Comparison of ENCODE assay signal across 1 fruit fly cellular context in genomic region chr3R:29847126-29847525, dm6.
TF ChIP-seq lines count a peak whose summit lies in the region.

No protein-coding gene starts in this region.

TF ChIP-seq in whole organism, embryonic, 481 proteins besides CTCF, POLR2A, EP300 and RAD21 (continued from another document):
- TF ChIP-seq CG6254 (GFP tag; optimal IDR thresholded peaks at IDR 0.05; lab: Kevin White, UChicago) (no peak), CG15011 (GFP tag; optimal IDR thresholded peaks at IDR 0.05; lab: Kevin White, UChicago) (no peak), wor (GFP tag; IDR thresholded peaks at IDR 0.05; lab: Robert Waterston, UW) (no peak), CG31441 (GFP tag; IDR thresholded peaks at IDR 0.05; lab: Robert Waterston, UW) (no peak), chif (GFP tag; optimal IDR thresholded peaks at IDR 0.05; lab: Kevin White, UChicago) (peak in 1 of 2 experiments; percentile 28), kah (GFP tag; optimal IDR thresholded peaks at IDR 0.05; lab: Kevin White, UChicago) (no peak), CG1792 (GFP tag; optimal IDR thresholded peaks at IDR 0.05; lab: Kevin White, UChicago) (no peak), Lhr (GFP tag; optimal IDR thresholded peaks at IDR 0.05; lab: Kevin White, UChicago) (no peak), dan (GFP tag; IDR thresholded peaks at IDR 0.05; lab: Robert Waterston, UW) (no peak), sob (GFP tag; IDR thresholded peaks at IDR 0.05; lab: Robert Waterston, UW) (no peak), CG6175 (GFP tag; IDR thresholded peaks at IDR 0.05; lab: Robert Waterston, UW) (no peak), fru (optimal IDR thresholded peaks at IDR 0.05; lab: Kevin White, UChicago) (no peak), sna (GFP tag; IDR thresholded peaks at IDR 0.05; lab: Robert Waterston, UW; ENCODE audit: partially characterized antibody) (no peak), CG11504 (tag; optimal IDR thresholded peaks at IDR 0.05; lab: Kevin White, UChicago) (no peak), row (GFP tag; IDR thresholded peaks at IDR 0.05; lab: Robert Waterston, UW) (0 out of 3 replicates have a peak, but pooled peaks have one; percentile 29), z (GFP tag; IDR thresholded peaks at IDR 0.05; lab: Robert Waterston, UW) (no peak), CHES-1-like (GFP tag; optimal IDR thresholded peaks at IDR 0.05; lab: Kevin White, UChicago) (no peak), grn (GFP tag; optimal IDR thresholded peaks at IDR 0.05; lab: Kevin White, UChicago) (no peak), en (GFP tag; optimal IDR thresholded peaks at IDR 0.05; lab: Kevin White, UChicago) (no peak), CG14014 (GFP tag; IDR thresholded peaks at IDR 0.05; lab: Robert Waterston, UW) (no peak), phol (tag; optimal IDR thresholded peaks at IDR 0.05; lab: Kevin White, UChicago) (no peak), CG2120 (GFP tag; optimal IDR thresholded peaks at IDR 0.05; lab: Kevin White, UChicago) (no peak), br (optimal IDR thresholded peaks at IDR 0.05; lab: Kevin White, UChicago) (no peak), CG7839 (tag; optimal IDR thresholded peaks at IDR 0.05; lab: Kevin White, UChicago) (no peak), CG10462 (GFP tag; optimal IDR thresholded peaks at IDR 0.05; lab: Kevin White, UChicago) (no peak), tgo (GFP tag; IDR thresholded peaks at IDR 0.05; lab: Robert Waterston, UW) (no peak), hkb (optimal IDR thresholded peaks at IDR 0.05; lab: Kevin White, UChicago) (no peak), hkb (GFP tag; IDR thresholded peaks at IDR 0.05; lab: Robert Waterston, UW) (0 out of 2 replicates have a peak, but pooled peaks have one; percentile 18), Med (GFP tag; lab: Kevin White, UChicago) (peak; percentile 74), CG15601 (tag; optimal IDR thresholded peaks at IDR 0.05; lab: Kevin White, UChicago) (no peak), CG9609 (GFP tag; optimal IDR thresholded peaks at IDR 0.05; lab: Kevin White, UChicago) (no peak), gsb-n (tag; optimal IDR thresholded peaks at IDR 0.05; lab: Kevin White, UChicago) (no peak), CG2875 (GFP tag; optimal IDR thresholded peaks at IDR 0.05; lab: Kevin White, UChicago) (no peak), Pdp1 (GFP tag; optimal IDR thresholded peaks at IDR 0.05; lab: Kevin White, UChicago) (no peak), Rfx (GFP tag; IDR thresholded peaks at IDR 0.05; lab: Robert Waterston, UW) (no peak), Sry-δ (GFP tag; optimal IDR thresholded peaks at IDR 0.05; lab: Kevin White, UChicago) (no peak), Rx (GFP tag; IDR thresholded peaks at IDR 0.05; lab: Robert Waterston, UW) (peak; percentile 26; the same call in 1 of the 2 replicates), onecut (GFP tag; IDR thresholded peaks at IDR 0.05; lab: Robert Waterston, UW) (no peak), Hey (tag; optimal IDR thresholded peaks at IDR 0.05; lab: Kevin White, UChicago) (no peak), CG3847 (GFP tag; IDR thresholded peaks at IDR 0.05; lab: Robert Waterston, UW) (no peak), Blimp-1 (GFP tag; optimal IDR thresholded peaks at IDR 0.05; lab: Kevin White, UChicago) (no peak), knrl (GFP tag; IDR thresholded peaks at IDR 0.05; lab: Robert Waterston, UW; ENCODE audit: partially characterized antibody) (no peak), pb (GFP tag; optimal IDR thresholded peaks at IDR 0.05; lab: Kevin White, UChicago) (no peak), Ets65A (GFP tag; lab: Kevin White, UChicago) (no peak), dati (GFP tag; IDR thresholded peaks at IDR 0.05; lab: Robert Waterston, UW) (0 out of 2 replicates have a peak, but pooled peaks have one; percentile 18), bigmax (GFP tag; optimal IDR thresholded peaks at IDR 0.05; lab: Kevin White, UChicago) (no peak), ato (GFP tag; IDR thresholded peaks at IDR 0.05; lab: Robert Waterston, UW; ENCODE audit: partially characterized antibody) (no peak), hb (GFP tag; IDR thresholded peaks at IDR 0.05; lab: Robert Waterston, UW; ENCODE audit: partially characterized antibody) (no peak), tio (GFP tag; optimal IDR thresholded peaks at IDR 0.05; lab: Kevin White, UChicago) (no peak), CG13123 (GFP tag; optimal IDR thresholded peaks at IDR 0.05; lab: Kevin White, UChicago) (no peak), Ptx1 (GFP tag; IDR thresholded peaks at IDR 0.05; lab: Robert Waterston, UW) (peak; percentile 41), Drgx (GFP tag; IDR thresholded peaks at IDR 0.05; lab: Robert Waterston, UW) (peak; percentile 88), gce (GFP tag; IDR thresholded peaks at IDR 0.05; lab: Robert Waterston, UW) (peak; percentile 54; the same call in 1 of the 3 replicates), CG17361 (GFP tag; IDR thresholded peaks at IDR 0.05; lab: Robert Waterston, UW) (no peak), hth (optimal IDR thresholded peaks at IDR 0.05; lab: Kevin White, UChicago) (no peak), CG6765 (GFP tag; optimal IDR thresholded peaks at IDR 0.05; lab: Kevin White, UChicago) (no peak), CG4328 (GFP tag; optimal IDR thresholded peaks at IDR 0.05; lab: Kevin White, UChicago) (no peak), CG12071 (GFP tag; optimal IDR thresholded peaks at IDR 0.05; lab: Kevin White, UChicago) (no peak), CG2129 (GFP tag; IDR thresholded peaks at IDR 0.05; lab: Robert Waterston, UW; ENCODE audit: partially characterized antibody) (no peak), Bdp1 (GFP tag; optimal IDR thresholded peaks at IDR 0.05; lab: Kevin White, UChicago) (no peak), danr (GFP tag; IDR thresholded peaks at IDR 0.05; lab: Robert Waterston, UW) (no peak), CG4282 (GFP tag; optimal IDR thresholded peaks at IDR 0.05; lab: Kevin White, UChicago) (no peak), CG10147 (GFP tag; optimal IDR thresholded peaks at IDR 0.05; lab: Kevin White, UChicago) (no peak), Neu2 (GFP tag; optimal IDR thresholded peaks at IDR 0.05; lab: Kevin White, UChicago; ENCODE audit: borderline replicate concordance) (no peak), Optix (GFP tag; IDR thresholded peaks at IDR 0.05; lab: Robert Waterston, UW) (no peak; the same call in 2 of the 3 replicates), sc (optimal IDR thresholded peaks at IDR 0.05; lab: Kevin White, UChicago) (no peak), sc (GFP tag; optimal IDR thresholded peaks at IDR 0.05; lab: Kevin White, UChicago) (no peak), CG11456 (GFP tag; IDR thresholded peaks at IDR 0.05; lab: Robert Waterston, UW) (no peak), CG12659 (GFP tag; optimal IDR thresholded peaks at IDR 0.05; lab: Kevin White, UChicago) (no peak), CG7745 (tag; optimal IDR thresholded peaks at IDR 0.05; lab: Kevin White, UChicago) (no peak), ttk (GFP tag; IDR thresholded peaks at IDR 0.05; lab: Robert Waterston, UW) (no peak), bbx (GFP tag; IDR thresholded peaks at IDR 0.05; lab: Robert Waterston, UW; ENCODE audit: partially characterized antibody) (no peak), Nf-YB (GFP tag; optimal IDR thresholded peaks at IDR 0.05; lab: Kevin White, UChicago) (no peak), eve (GFP tag; optimal IDR thresholded peaks at IDR 0.05; lab: Kevin White, UChicago) (no peak), ewg (GFP tag; optimal IDR thresholded peaks at IDR 0.05; lab: Kevin White, UChicago) (no peak), Meics (GFP tag; optimal IDR thresholded peaks at IDR 0.05; lab: Kevin White, UChicago) (no peak), CG12942 (GFP tag; optimal IDR thresholded peaks at IDR 0.05; lab: Kevin White, UChicago) (no peak), gcm2 (GFP tag; optimal IDR thresholded peaks at IDR 0.05; lab: Kevin White, UChicago) (no peak), eyg (GFP tag; optimal IDR thresholded peaks at IDR 0.05; lab: Kevin White, UChicago) (no peak), prd (optimal IDR thresholded peaks at IDR 0.05; lab: Kevin White, UChicago) (no peak), prd (GFP tag; IDR thresholded peaks at IDR 0.05; lab: Robert Waterston, UW) (peak; percentile 69; the same call in 2 of the 3 replicates), sens (GFP tag; lab: Kevin White, UChicago) (no peak), CG1602 (GFP tag; optimal IDR thresholded peaks at IDR 0.05; lab: Kevin White, UChicago) (no peak), CG16813 (GFP tag; IDR thresholded peaks at IDR 0.05; lab: Robert Waterston, UW; ENCODE audit: partially characterized antibody) (no peak), cato (GFP tag; optimal IDR thresholded peaks at IDR 0.05; lab: Kevin White, UChicago; ENCODE audit: borderline replicate concordance) (no peak), scrt (GFP tag; optimal IDR thresholded peaks at IDR 0.05; lab: Kevin White, UChicago) (no peak), stwl (tag; optimal IDR thresholded peaks at IDR 0.05; lab: Kevin White, UChicago) (no peak), CG11560 (tag; IDR thresholded peaks at IDR 0.05; lab: Robert Waterston, UW) (0 out of 3 replicates have a peak, but pooled peaks have one; percentile 13), MESR4 (GFP tag; optimal IDR thresholded peaks at IDR 0.05; lab: Kevin White, UChicago) (no peak), croc (GFP tag; conservative IDR thresholded peaks at IDR 0.05; lab: Robert Waterston, UW) (no peak), slbo (GFP tag; IDR thresholded peaks at IDR 0.05; lab: Robert Waterston, UW) (no peak), Myb (GFP tag; optimal IDR thresholded peaks at IDR 0.05; lab: Kevin White, UChicago) (no peak), pan (optimal IDR thresholded peaks at IDR 0.05; lab: Kevin White, UChicago) (no peak), pan (GFP tag; optimal IDR thresholded peaks at IDR 0.05 in 1 of 2, IDR thresholded peaks at IDR 0.05 in 1 of 2) (peak in 1 of 2 experiments; percentile 49), Ada2b (GFP tag; IDR thresholded peaks at IDR 0.05; lab: Robert Waterston, UW) (no peak), dmrt11E (tag; optimal IDR thresholded peaks at IDR 0.05; lab: Kevin White, UChicago) (peak; percentile 24), CG10654 (GFP tag; optimal IDR thresholded peaks at IDR 0.05; lab: Kevin White, UChicago) (no peak), Lim3 (GFP tag; IDR thresholded peaks at IDR 0.05; lab: Robert Waterston, UW) (no peak), CG17802 (tag; optimal IDR thresholded peaks at IDR 0.05; lab: Kevin White, UChicago) (no peak), Mrtf (GFP tag; IDR thresholded peaks at IDR 0.05; lab: Robert Waterston, UW) (0 out of 3 replicates have a peak, but pooled peaks have one; percentile 28), sqz (GFP tag; optimal IDR thresholded peaks at IDR 0.05; lab: Kevin White, UChicago) (no peak), pita (GFP tag; optimal IDR thresholded peaks at IDR 0.05; lab: Kevin White, UChicago) (no peak), nerfin-2 (GFP tag; IDR thresholded peaks at IDR 0.05; lab: Robert Waterston, UW; ENCODE audit: partially characterized antibody) (no peak), HLH3B (GFP tag; IDR thresholded peaks at IDR 0.05; lab: Robert Waterston, UW) (no peak), ems (GFP tag; optimal IDR thresholded peaks at IDR 0.05; lab: Kevin White, UChicago) (no peak), CG12104 (GFP tag; optimal IDR thresholded peaks at IDR 0.05; lab: Kevin White, UChicago) (no peak), CG14710 (tag; optimal IDR thresholded peaks at IDR 0.05; lab: Kevin White, UChicago) (no peak), sim (GFP tag; IDR thresholded peaks at IDR 0.05; lab: Robert Waterston, UW) (no peak), NK7.1 (GFP tag; optimal IDR thresholded peaks at IDR 0.05; lab: Kevin White, UChicago) (no peak), corto (GFP tag; optimal IDR thresholded peaks at IDR 0.05; lab: Kevin White, UChicago) (no peak), exex (tag; optimal IDR thresholded peaks at IDR 0.05; lab: Kevin White, UChicago) (no peak), HHEX (GFP tag; optimal IDR thresholded peaks at IDR 0.05; lab: Kevin White, UChicago) (no peak), cg (GFP tag; optimal IDR thresholded peaks at IDR 0.05; lab: Kevin White, UChicago) (no peak), ap (GFP tag; IDR thresholded peaks at IDR 0.05; lab: Robert Waterston, UW) (0 out of 2 replicates have a peak, but pooled peaks have one; percentile 5), CrebB (tag; optimal IDR thresholded peaks at IDR 0.05; lab: Kevin White, UChicago) (no peak), CG18011 (GFP tag; optimal IDR thresholded peaks at IDR 0.05; lab: Kevin White, UChicago) (no peak), CG10959 (GFP tag; IDR thresholded peaks at IDR 0.05; lab: Robert Waterston, UW) (no peak), Awh (GFP tag; IDR thresholded peaks at IDR 0.05; lab: Robert Waterston, UW) (peak; percentile 35; the same call in 1 of the 2 replicates), CoRest (tag; optimal IDR thresholded peaks at IDR 0.05; lab: Kevin White, UChicago) (no peak), zen2 (GFP tag; IDR thresholded peaks at IDR 0.05; lab: Robert Waterston, UW; ENCODE audit: partially characterized antibody) (no peak), Doc3 (GFP tag; IDR thresholded peaks at IDR 0.05; lab: Robert Waterston, UW; ENCODE audit: partially characterized antibody) (no peak), dmrt99B (tag; optimal IDR thresholded peaks at IDR 0.05; lab: Kevin White, UChicago) (no peak), Dll (GFP tag; IDR thresholded peaks at IDR 0.05; lab: Robert Waterston, UW; ENCODE audit: partially characterized antibody) (no peak), esg (GFP tag; conservative IDR thresholded peaks at IDR 0.05; lab: Robert Waterston, UW) (0 out of 2 replicates have a peak, but pooled peaks have one; percentile 17), CG1024 (GFP tag; IDR thresholded peaks at IDR 0.05; lab: Robert Waterston, UW) (no peak), crol (GFP tag; IDR thresholded peaks at IDR 0.05; lab: Robert Waterston, UW) (no peak), CG4707 (GFP tag; optimal IDR thresholded peaks at IDR 0.05; lab: Kevin White, UChicago) (no peak)
